Worm (Caenorhabditis elegans) whole organism, L1 larva: ENCODE data around the gene R02F11.10.

Experiments
- C16A3.4 ChIP-seq: fragments of 150-350 bp; optimal IDR thresholded peaks from 2 replicates; lab custom pipeline; 2014; ENCODE audit warnings: missing biosample characterization, missing genetic modification characterization
- F16B12.6 ChIP-seq: fragments of 150-350 bp; optimal IDR thresholded peaks from 2 replicates; lab custom pipeline; 2014; ENCODE audit warnings: missing biosample characterization, missing genetic modification characterization
- Y116A8C.19 ChIP-seq: sonication (generic microtip); optimal IDR thresholded peaks from 2 replicates; lab custom pipeline; 2016; ENCODE audit warnings: missing compliant biosample characterization, missing genetic modification characterization, borderline replicate concordance
- blmp-1 ChIP-seq: fragments of 150-350 bp; optimal IDR thresholded peaks from 2 replicates; lab custom pipeline; 2014; ENCODE audit warnings: missing biosample characterization, missing genetic modification characterization
- ceh-63 ChIP-seq: fragments of 200-800 bp; sonication (Bioruptor generic); optimal IDR thresholded peaks from 2 replicates; lab custom pipeline; 2018; ENCODE audit warnings: mild to moderate bottlenecking, missing genetic modification characterization, missing compliant biosample characterization
- ceh-82 ChIP-seq, 3 experiments: fragments of 150-350 bp in 1 of 3; sonication (generic microtip) in 2 of 3; optimal IDR thresholded peaks; 2 replicates each; lab custom pipeline; 2014 to 2017; ENCODE audit warnings: missing biosample characterization in 3 of 3, missing genetic modification characterization in 3 of 3
- ceh-88 ChIP-seq: fragments of 200-800 bp; sonication (Bioruptor generic); IDR thresholded peaks from 2 replicates; pipeline ENCODE4 v1.3.6; 2022; ENCODE audit warnings: missing genetic modification characterization, missing compliant biosample characterization
- efl-1 ChIP-seq, 4 experiments: fragments of 150-350 bp; optimal IDR thresholded peaks in 3 of 4; peaks in 1 of 4; 1 replicate in 1 of 4; 2 replicates in 3 of 4; lab custom pipeline; 2014; ENCODE audit warnings: missing biosample characterization in 2 of 4, missing genetic modification characterization in 2 of 4, missing genetic modification reagents in 2 of 4
- egl-13 ChIP-seq: sonication (generic microtip); optimal IDR thresholded peaks from 2 replicates; lab custom pipeline; 2016; ENCODE audit warnings: missing genotype, missing genetic modification reagents, missing genetic modification characterization, missing compliant biosample characterization
- egl-27 ChIP-seq, 2 experiments: fragments of 150-350 bp in 1 of 2; sonication (generic microtip); optimal IDR thresholded peaks; 3 replicates each; lab custom pipeline; 2017 to 2018; ENCODE audit warnings: missing biosample characterization in 2 of 2, missing genetic modification characterization in 2 of 2, missing genetic modification reagents in 2 of 2
- elt-2 ChIP-seq: sonication (generic microtip); optimal IDR thresholded peaks from 2 replicates; lab custom pipeline; 2016; ENCODE audit warnings: missing genetic modification characterization, mild to moderate bottlenecking, inconsistent platforms, missing compliant biosample characterization, missing genetic modification reagents
- elt-3 ChIP-seq, 6 experiments: fragments of 150-350 bp in 1 of 6; sonication (generic microtip); optimal IDR thresholded peaks; 2 replicates each; lab custom pipeline; 2017 to 2018; ENCODE audit warnings: missing biosample characterization in 6 of 6, missing genetic modification characterization in 6 of 6, inconsistent platforms in 1 of 6
- ets-5 ChIP-seq: fragments of 200-800 bp; sonication (Bioruptor generic); IDR thresholded peaks from 2 replicates; pipeline ENCODE4 v1.3.6; 2022; ENCODE audit warnings: missing genetic modification characterization, missing compliant biosample characterization
- fkh-10 ChIP-seq: sonication (generic microtip); optimal IDR thresholded peaks from 2 replicates; lab custom pipeline; 2017; ENCODE audit warnings: missing biosample characterization, missing genetic modification reagents, missing genetic modification characterization
- fkh-8 ChIP-seq: sonication (generic microtip); optimal IDR thresholded peaks from 2 replicates; lab custom pipeline; 2016; ENCODE audit warnings: mild to moderate bottlenecking, missing genetic modification characterization, missing compliant biosample characterization
- hlh-17 ChIP-seq: fragments of 200-800 bp; sonication (Bioruptor generic); optimal IDR thresholded peaks from 2 replicates; lab custom pipeline; 2018; ENCODE audit warnings: missing genetic modification characterization, mild to moderate bottlenecking, missing compliant biosample characterization, moderate library complexity, borderline replicate concordance
- hlh-4 ChIP-seq: sonication (generic microtip); optimal IDR thresholded peaks from 2 replicates; lab custom pipeline; 2016; ENCODE audit warnings: mild to moderate bottlenecking, missing genetic modification characterization, missing compliant biosample characterization
- hpl-2 ChIP-seq: fragments of 150-350 bp; optimal IDR thresholded peaks from 2 replicates; lab custom pipeline; 2014; ENCODE audit warnings: missing biosample characterization, missing genetic modification reagents, missing genetic modification characterization
- lin-13 ChIP-seq: fragments of 150-350 bp; optimal IDR thresholded peaks from 2 replicates; lab custom pipeline; 2014; ENCODE audit warnings: missing biosample characterization, missing genetic modification reagents, missing genetic modification characterization
- lin-15B ChIP-seq: fragments of 150-350 bp; sonication (generic microtip); optimal IDR thresholded peaks from 3 replicates; lab custom pipeline; 2014; ENCODE audit warnings: missing biosample characterization, missing genetic modification characterization
- lir-3 ChIP-seq: sonication (generic microtip); optimal IDR thresholded peaks from 2 replicates; lab custom pipeline; 2016; ENCODE audit warnings: mild to moderate bottlenecking, missing genetic modification characterization, moderate library complexity, missing compliant biosample characterization; ENCODE audit not compliant: poor library complexity
- lsy-2 ChIP-seq, 2 experiments: fragments of 150-350 bp; optimal IDR thresholded peaks; 2 replicates each; lab custom pipeline; 2014; ENCODE audit warnings: missing biosample characterization in 2 of 2, missing genetic modification characterization in 2 of 2
- mef-2 ChIP-seq: fragments of 150-350 bp; optimal IDR thresholded peaks from 2 replicates; lab custom pipeline; 2014; ENCODE audit warnings: missing biosample characterization, missing genetic modification characterization
- mep-1 ChIP-seq: fragments of 150-350 bp; optimal IDR thresholded peaks from 2 replicates; lab custom pipeline; 2014; ENCODE audit warnings: missing biosample characterization, missing genetic modification characterization
- nhr-11 ChIP-seq: fragments of 150-350 bp; optimal IDR thresholded peaks from 2 replicates; lab custom pipeline; 2014; ENCODE audit warnings: missing biosample characterization, missing genetic modification characterization
- nhr-12 ChIP-seq: sonication (generic microtip); optimal IDR thresholded peaks from 2 replicates; lab custom pipeline; 2017; ENCODE audit warnings: missing biosample characterization, missing genetic modification characterization
- nhr-19 ChIP-seq: fragments of 200-800 bp; sonication (Bioruptor generic); conservative IDR thresholded peaks from 2 replicates; pipeline ENCODE4 v1.3.6; 2022; ENCODE audit warnings: missing genetic modification characterization, missing compliant biosample characterization
- nhr-20 ChIP-seq: sonication (generic microtip); optimal IDR thresholded peaks from 2 replicates; lab custom pipeline; 2016; ENCODE audit warnings: mild to moderate bottlenecking, missing genetic modification characterization, missing compliant biosample characterization
- nhr-28 ChIP-seq: fragments of 150-350 bp; optimal IDR thresholded peaks from 2 replicates; lab custom pipeline; 2014; ENCODE audit warnings: missing biosample characterization, missing genetic modification characterization
- nhr-47 ChIP-seq: sonication (generic microtip); optimal IDR thresholded peaks from 2 replicates; lab custom pipeline; 2016; ENCODE audit warnings: mild to moderate bottlenecking, missing genetic modification characterization, moderate library complexity, missing compliant biosample characterization
- nhr-77 ChIP-seq: fragments of 150-350 bp; optimal IDR thresholded peaks from 2 replicates; lab custom pipeline; 2014; ENCODE audit warnings: missing biosample characterization, missing genetic modification characterization
- nhr-84 ChIP-seq: sonication (generic microtip); optimal IDR thresholded peaks from 2 replicates; lab custom pipeline; 2017; ENCODE audit warnings: missing biosample characterization, missing genetic modification characterization
- nhr-85 ChIP-seq: sonication (generic microtip); peaks from one replicate; lab custom pipeline; 2016; ENCODE audit warnings: missing genetic modification characterization, inconsistent platforms, missing compliant biosample characterization
- pag-3 ChIP-seq: sonication (generic microtip); optimal IDR thresholded peaks from 2 replicates; lab custom pipeline; 2017; ENCODE audit warnings: missing genetic modification characterization, mild to moderate bottlenecking, missing compliant biosample characterization, antibody characterized with exemption, borderline replicate concordance; ENCODE audit not compliant: insufficient read depth
- pax-3 ChIP-seq: fragments of 200-800 bp; sonication (Bioruptor generic); optimal IDR thresholded peaks from 2 replicates; lab custom pipeline; 2018; ENCODE audit warnings: mild to moderate bottlenecking, missing genetic modification characterization, moderate library complexity, missing compliant biosample characterization
- pqm-1 ChIP-seq: sonication (generic microtip); optimal IDR thresholded peaks from 3 replicates; lab custom pipeline; 2017; ENCODE audit warnings: missing biosample characterization, missing genetic modification characterization
- snpc-4 ChIP-seq: fragments of 150-350 bp; optimal IDR thresholded peaks from 2 replicates; lab custom pipeline; 2014; ENCODE audit warnings: missing biosample characterization, missing genetic modification characterization
- snu-23 ChIP-seq: sonication (generic microtip); optimal IDR thresholded peaks from 2 replicates; lab custom pipeline; 2016; ENCODE audit warnings: missing genetic modification characterization, missing compliant biosample characterization
- sox-4 ChIP-seq: sonication (generic microtip); optimal IDR thresholded peaks from 2 replicates; lab custom pipeline; 2016; ENCODE audit warnings: missing genetic modification characterization, missing compliant biosample characterization
- sup-37 ChIP-seq: fragments of 200-800 bp; sonication (Bioruptor generic); optimal IDR thresholded peaks from 2 replicates; lab custom pipeline; 2018; ENCODE audit warnings: mild to moderate bottlenecking, missing genetic modification characterization, missing compliant biosample characterization
- swsn-7 ChIP-seq: sonication (generic microtip); optimal IDR thresholded peaks from 2 replicates; lab custom pipeline; 2016; ENCODE audit warnings: missing genetic modification characterization, missing compliant biosample characterization
- unc-130 ChIP-seq: fragments of 150-350 bp; optimal IDR thresholded peaks from 2 replicates; lab custom pipeline; 2017; ENCODE audit warnings: missing biosample characterization, missing genetic modification characterization, inconsistent platforms
- unc-86 ChIP-seq: sonication (generic microtip); optimal IDR thresholded peaks from 2 replicates; lab custom pipeline; 2016; ENCODE audit warnings: missing genetic modification characterization, missing compliant biosample characterization
- vab-15 ChIP-seq: sonication (generic microtip); optimal IDR thresholded peaks from 2 replicates; lab custom pipeline; 2017; ENCODE audit warnings: missing genotype, mild to moderate bottlenecking, missing genetic modification characterization, missing compliant biosample characterization
- zag-1 ChIP-seq: fragments of 150-350 bp; optimal IDR thresholded peaks from 2 replicates; lab custom pipeline; 2014; ENCODE audit warnings: missing biosample characterization, missing genetic modification characterization
- ztf-4 ChIP-seq: fragments of 150-350 bp; optimal IDR thresholded peaks from 2 replicates; lab custom pipeline; 2014; ENCODE audit warnings: missing biosample characterization, missing genetic modification characterization

The R02F11.10 gene

DNA sequence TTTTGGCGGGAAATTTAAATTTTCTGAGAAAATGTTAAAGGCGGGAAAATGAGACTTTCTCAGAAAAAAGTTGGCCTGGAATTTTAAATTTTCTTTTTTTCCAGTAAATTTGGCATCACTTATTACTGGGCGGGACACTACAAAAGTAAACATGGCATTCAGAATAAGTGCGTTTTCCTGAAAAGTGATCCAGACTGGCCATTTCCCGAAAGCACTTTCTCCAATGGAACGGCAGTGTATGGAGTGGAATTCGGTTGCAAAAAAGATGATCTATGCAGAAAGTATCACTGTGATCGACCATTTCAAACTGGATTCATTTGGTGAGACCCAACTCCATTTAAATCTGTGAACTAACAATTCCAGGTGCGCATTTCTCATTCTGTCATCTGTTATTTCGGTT, 1.1 kb upstream of the R02F11.10 start:
- TF ChIP-seq efl-1 (optimal IDR thresholded peaks at IDR 0.05; lab: Kevin White, UChicago) (no peak), efl-1 (GFP tag; optimal IDR thresholded peaks at IDR 0.05 in 1 of 2; lab: Kevin White, UChicago) (peak in 1 of 2 experiments; percentile 87), nhr-11 (tag; lab: Kevin White, UChicago) (no peak)
- TF ChIP-seq, all 84 proteins: peak for 1

ce11 chrV:4790368-4790767, 1.4 kb downstream of the R02F11.10 start, which contains the start of gene R02F11.12:
Gene R02F11.12, plus strand, starts transcription at chrV:4790668.
- TF ChIP-seq nhr-84 (tag; lab: Kevin White, UChicago) (no peak), lsy-2 (tag; optimal IDR thresholded peaks at IDR 0.05; lab: Kevin White, UChicago) (no peak), pqm-1 (tag; lab: Kevin White, UChicago) (no peak), C16A3.4 (no peak), ceh-88 (GFP tag; lab: Robert Waterston, UW) (no peak), pag-3 (tag; lab: Kevin White, UChicago) (no peak), ets-5 (GFP tag; lab: Robert Waterston, UW) (no peak), mep-1 (tag; lab: Kevin White, UChicago) (no peak), ceh-63 (GFP tag; lab: Kevin White, UChicago) (no peak), hlh-4 (no peak), mef-2 (no peak)

DNA sequence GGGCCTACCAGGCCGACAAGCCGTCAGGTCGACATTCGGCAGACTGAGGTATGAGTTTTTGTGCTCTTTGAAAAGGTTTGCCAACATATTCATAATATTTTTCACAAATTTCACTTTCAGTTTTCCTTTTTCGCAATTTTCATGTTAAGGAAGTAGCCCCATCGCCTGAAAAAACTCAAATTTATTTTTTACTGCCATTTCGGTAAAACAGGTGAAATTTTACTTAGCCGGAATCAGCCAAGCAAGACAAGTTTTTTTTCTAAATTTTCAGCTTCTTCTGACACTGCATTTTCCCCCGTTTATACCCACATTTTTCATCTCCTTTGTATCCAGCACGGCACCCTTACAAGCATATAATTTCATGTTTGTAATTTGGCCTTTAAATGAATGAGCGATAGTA, 2.6 kb downstream of the R02F11.10 start, which contains the start of gene R02F11.11:
R02F11.11 (plus strand) TSS at position 301 of the 400 bp plus-strand sequence.
- TF ChIP-seq lin-15B (tag; lab: Kevin White, UChicago): no peak
- TF ChIP-seq pag-3 (tag; lab: Kevin White, UChicago): no peak
- no peak for TF ChIP-seq nhr-19 (GFP tag; lab: Robert Waterston, UW)
- no peak for TF ChIP-seq nhr-85
- TF ChIP-seq ztf-4: no peak

DNA sequence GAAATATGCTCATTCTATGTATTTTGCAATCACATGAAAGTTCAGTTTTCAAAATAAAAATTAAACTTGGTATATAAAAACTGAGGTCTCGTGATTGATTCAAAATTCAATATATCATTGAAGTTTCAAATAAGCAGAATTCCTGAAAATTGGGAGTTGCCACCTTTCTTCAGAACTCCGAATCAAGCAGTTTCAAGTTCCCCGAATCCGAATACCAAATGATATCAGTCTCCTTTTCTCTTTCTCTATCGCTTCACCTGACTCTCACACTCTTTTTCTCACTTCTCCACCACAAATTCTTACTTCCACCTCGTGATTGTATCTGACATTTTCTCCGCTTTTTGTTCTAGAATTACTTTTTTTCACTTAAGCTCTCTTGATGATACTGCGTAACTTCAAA, 5.4 kb downstream of the R02F11.10 start, which contains the start of gene R02F11.2:
R02F11.2 (plus strand) TSS at position 292 of the 400 bp plus-strand sequence.
- TF ChIP-seq F16B12.6: no peak
- TF ChIP-seq unc-130 (tag; lab: Kevin White, UChicago): no peak
- no peak for TF ChIP-seq Y116A8C.19 (tag; lab: Kevin White, UChicago)
- TF ChIP-seq vab-15: no peak
- peak; percentile 17 for TF ChIP-seq nhr-20
- no peak for TF ChIP-seq nhr-77 (tag; lab: Kevin White, UChicago)
- no peak for TF ChIP-seq egl-27 (tag; optimal IDR thresholded peaks at IDR 0.05; lab: Kevin White, UChicago)
- peak; percentile 28 for TF ChIP-seq swsn-7
- no peak for TF ChIP-seq blmp-1 (tag; lab: Kevin White, UChicago)
- no peak for TF ChIP-seq nhr-12 (tag; lab: Kevin White, UChicago)
- no peak for TF ChIP-seq hpl-2 (GFP tag; lab: Kevin White, UChicago)
- TF ChIP-seq snpc-4 (tag; lab: Kevin White, UChicago): no peak
- TF ChIP-seq elt-3 (tag; optimal IDR thresholded peaks at IDR 0.05; lab: Kevin White, UChicago): no peak
- TF ChIP-seq lin-13 (GFP tag; lab: Kevin White, UChicago): no peak
- peak; percentile 7 for TF ChIP-seq nhr-11 (tag; lab: Kevin White, UChicago)
- TF ChIP-seq elt-2 (tag; lab: Kevin White, UChicago): no peak
- no peak for TF ChIP-seq lin-15B (tag; lab: Kevin White, UChicago)
- TF ChIP-seq fkh-10 (GFP tag; lab: Kevin White, UChicago): no peak
- TF ChIP-seq fkh-8 (tag; lab: Kevin White, UChicago): peak; percentile 96
- TF ChIP-seq nhr-47 (tag; lab: Kevin White, UChicago): peak; percentile 74
- TF ChIP-seq lir-3 (tag; lab: Kevin White, UChicago): no peak
- TF ChIP-seq ceh-82 (tag; optimal IDR thresholded peaks at IDR 0.05; lab: Kevin White, UChicago): no peak
- TF ChIP-seq sox-4 (tag; lab: Kevin White, UChicago): peak; percentile 52
- peak; percentile 51 for TF ChIP-seq pax-3 (tag; lab: Kevin White, UChicago)
- peak; percentile 49 for TF ChIP-seq ztf-4
- no peak for TF ChIP-seq sup-37 (GFP tag; lab: Kevin White, UChicago)
- no peak for TF ChIP-seq snu-23 (GFP tag; lab: Kevin White, UChicago)
- TF ChIP-seq nhr-28 (tag; lab: Kevin White, UChicago): no peak
- no peak for TF ChIP-seq egl-13 (tag; lab: Kevin White, UChicago)
- TF ChIP-seq hlh-17 (GFP tag; lab: Kevin White, UChicago): no peak
- TF ChIP-seq pag-3 (tag; lab: Kevin White, UChicago): no peak
- TF ChIP-seq hlh-4: peak; percentile 92
- no peak for TF ChIP-seq zag-1
- TF ChIP-seq unc-86 (tag; lab: Kevin White, UChicago): no peak
